Worm (Caenorhabditis elegans): ENCODE measurements around the gene F26F2.7.

The F26F2.7 gene

ce11 chrV:20580511-20581040, at the start of gene F26F2.7:
Gene F26F2.7, plus strand, starts transcription at chrV:20580990.
- TF ChIP-seq ekl-4 (GFP tag; IDR thresholded peaks at IDR 0.05) (peak; percentile 89), dpff-1 (tag; optimal IDR thresholded peaks at IDR 0.05) (no peak), ceh-58 (GFP tag; IDR thresholded peaks at IDR 0.05) (no peak), him-1 (tag; optimal IDR thresholded peaks at IDR 0.05) (peak; percentile 77), egl-44 (GFP tag; IDR thresholded peaks at IDR 0.05) (no peak), bed-1 (GFP tag; IDR thresholded peaks at IDR 0.05) (no peak), dpl-1 (GFP tag; optimal IDR thresholded peaks at IDR 0.05) (peak; percentile 59), lin-26 (GFP tag; IDR thresholded peaks at IDR 0.05) (no peak), nfya-1 (tag; optimal IDR thresholded peaks at IDR 0.05; ENCODE audit: borderline replicate concordance, insufficient read depth) (no peak), pbrm-1 (GFP tag; IDR thresholded peaks at IDR 0.05) (peak; percentile 93), T07F8.4 (tag; optimal IDR thresholded peaks at IDR 0.05) (no peak), lsy-27 (tag; optimal IDR thresholded peaks at IDR 0.05; ENCODE audit: borderline replicate concordance, insufficient read depth) (no peak), hlh-12 (tag; optimal IDR thresholded peaks at IDR 0.05) (no peak), ceh-100 (GFP tag; IDR thresholded peaks at IDR 0.05) (no peak), hmg-1.2 (GFP tag; IDR thresholded peaks at IDR 0.05) (peak; percentile 71), F39B2.1 (GFP tag; IDR thresholded peaks at IDR 0.05) (no peak), lin-35 (GFP tag; optimal IDR thresholded peaks at IDR 0.05) (peak in 2 of 3 experiments; percentile 4 to 82), lsl-1 (GFP tag; optimal IDR thresholded peaks at IDR 0.05) (peak; percentile 94), aptf-2 (GFP tag; conservative IDR thresholded peaks at IDR 0.05) (no peak), lin-54 (GFP tag; optimal IDR thresholded peaks at IDR 0.05) (peak; percentile 88), pha-4 (tag; optimal IDR thresholded peaks at IDR 0.05) (peak; percentile 48), ztf-26 (tag; optimal IDR thresholded peaks at IDR 0.05) (peak; percentile 76), ceh-40 (GFP tag; IDR thresholded peaks at IDR 0.05) (no peak), madf-6 (GFP tag; IDR thresholded peaks at IDR 0.05) (peak; percentile 99), rcor-1 (GFP tag; IDR thresholded peaks at IDR 0.05) (peak; percentile 89), ceh-91 (GFP tag; IDR thresholded peaks at IDR 0.05) (peak; percentile 87), ceh-79 (tag; optimal IDR thresholded peaks at IDR 0.05) (peak; percentile 29), xnd-1 (tag; optimal IDR thresholded peaks at IDR 0.05) (peak; percentile 100), rec-8 (tag; optimal IDR thresholded peaks at IDR 0.05) (no peak), hlh-26 (GFP tag; conservative IDR thresholded peaks at IDR 0.05) (no peak), ccch-3 (GFP tag; optimal IDR thresholded peaks at IDR 0.05) (no peak), K12H6.12 (tag; optimal IDR thresholded peaks at IDR 0.05) (peak; percentile 71), B0035.1 (tag; optimal IDR thresholded peaks at IDR 0.05) (peak; percentile 56), ZK185.1 (tag; optimal IDR thresholded peaks at IDR 0.05; ENCODE audit: poor library complexity, severe bottlenecking) (no peak), snpc-1.3 (tag; optimal IDR thresholded peaks at IDR 0.05; ENCODE audit: insufficient read depth) (peak; percentile 44), K11D2.4 (GFP tag; IDR thresholded peaks at IDR 0.05) (peak; percentile 79), lin-40 (tag; optimal IDR thresholded peaks at IDR 0.05) (peak; percentile 90), Y53G8AR.9 (GFP tag; conservative IDR thresholded peaks at IDR 0.05) (peak; percentile 88), Y95B8A.8 (GFP tag; IDR thresholded peaks at IDR 0.05) (peak; percentile 82; the same call in 1 of the 2 replicates), tlf-1 (GFP tag; optimal IDR thresholded peaks at IDR 0.05) (peak; percentile 92), nhr-80 (tag; optimal IDR thresholded peaks at IDR 0.05) (peak; percentile 80), egrh-3 (GFP tag; IDR thresholded peaks at IDR 0.05) (peak; percentile 58; the same call in 1 of the 2 replicates), hrde-1 (tag; optimal IDR thresholded peaks at IDR 0.05; ENCODE audit: borderline replicate concordance) (no peak), C06A6.2 (GFP tag; conservative IDR thresholded peaks at IDR 0.05) (peak; percentile 64), nhr-120 (GFP tag; IDR thresholded peaks at IDR 0.05) (no peak), snpc-4 (GFP tag; optimal IDR thresholded peaks at IDR 0.05) (no peak), snpc-4 (tag; optimal IDR thresholded peaks at IDR 0.05) (peak in 3 of 4 experiments; percentile 26 to 85 (median 79))

Measured in whole organism, young adult.